Fruit fly (Drosophila melanogaster): ENCODE results near the gene Cog4.

The Cog4 gene

dm6 chr2L:10452296-10452695 lies 36.1 kb downstream of the Cog4 start, which contains the start of gene ppk10:
TSS of gene ppk10 (minus strand) at chr2L:10452396.
- TF ChIP-seq sv (GFP tag; optimal IDR thresholded peaks at IDR 0.05): no peak
- no peak for TF ChIP-seq dsf (GFP tag; optimal IDR thresholded peaks at IDR 0.05; ENCODE audit: borderline replicate concordance)
- no peak for TF ChIP-seq Sp1 (GFP tag; optimal IDR thresholded peaks at IDR 0.05)
- TF ChIP-seq lola (GFP tag; optimal IDR thresholded peaks at IDR 0.05): no peak
- TF ChIP-seq Hr78 (GFP tag; optimal IDR thresholded peaks at IDR 0.05): no peak
- no peak for TF ChIP-seq dmrt93B (GFP tag; optimal IDR thresholded peaks at IDR 0.05)
- TF ChIP-seq fru (GFP tag; optimal IDR thresholded peaks at IDR 0.05): no peak
- no peak for TF ChIP-seq brk (GFP tag; optimal IDR thresholded peaks at IDR 0.05)
- TF ChIP-seq CG32264 (GFP tag; optimal IDR thresholded peaks at IDR 0.05): no peak
- no peak for TF ChIP-seq CrebA (GFP tag; optimal IDR thresholded peaks at IDR 0.05; ENCODE audit: borderline replicate concordance)
- no peak for TF ChIP-seq ey (GFP tag; optimal IDR thresholded peaks at IDR 0.05)
- no peak for TF ChIP-seq usp (GFP tag; optimal IDR thresholded peaks at IDR 0.05)
- TF ChIP-seq rgr (GFP tag; optimal IDR thresholded peaks at IDR 0.05): no peak
- no peak for TF ChIP-seq foxo (GFP tag; optimal IDR thresholded peaks at IDR 0.05)
- no peak for TF ChIP-seq pan (optimal IDR thresholded peaks at IDR 0.05)
- no peak for TF ChIP-seq N (GFP tag; optimal IDR thresholded peaks at IDR 0.05)
- no peak for TF ChIP-seq GATAd (GFP tag; optimal IDR thresholded peaks at IDR 0.05)
- no peak for TF ChIP-seq Mio (GFP tag; optimal IDR thresholded peaks at IDR 0.05)
- no peak for TF ChIP-seq jim (GFP tag; optimal IDR thresholded peaks at IDR 0.05)
- no peak for TF ChIP-seq psq (GFP tag; optimal IDR thresholded peaks at IDR 0.05)

dm6 chr2L:10442048-10442790 lies 46.2 kb downstream of the Cog4 start, which contains the start of gene loh:
TSS of gene loh (plus strand) at chr2L:10442534.
- TF ChIP-seq sv (GFP tag; optimal IDR thresholded peaks at IDR 0.05) (peak; percentile 28), pan (optimal IDR thresholded peaks at IDR 0.05) (no peak)

dm6 chr2L:10439174-10439573 lies 49.2 kb downstream of the Cog4 start, which contains the start of gene Nse4:
TSS of gene Nse4 (plus strand) at chr2L:10439440.
- TF ChIP-seq N (GFP tag; optimal IDR thresholded peaks at IDR 0.05) (peak; percentile 10), CrebA (GFP tag; optimal IDR thresholded peaks at IDR 0.05; ENCODE audit: borderline replicate concordance) (no peak)

dm6 chr2L:10437317-10437716 lies 51.1 kb downstream of the Cog4 start, which contains the start of gene STUB1:
TSS of gene STUB1 (plus strand) at chr2L:10437548.
- TF ChIP-seq Jra (GFP tag; optimal IDR thresholded peaks at IDR 0.05) (peak; percentile 55), Dif (GFP tag; optimal IDR thresholded peaks at IDR 0.05; ENCODE audit: partially characterized antibody) (no peak), Hnf4 (GFP tag; optimal IDR thresholded peaks at IDR 0.05) (peak; percentile 70), Hr83 (GFP tag; optimal IDR thresholded peaks at IDR 0.05; ENCODE audit: poor library complexity, severe bottlenecking) (peak; percentile 59), pan (optimal IDR thresholded peaks at IDR 0.05) (no peak), woc (GFP tag; optimal IDR thresholded peaks at IDR 0.05) (peak; percentile 17), rgr (GFP tag; optimal IDR thresholded peaks at IDR 0.05) (no peak)

- TF ChIP-seq tai (GFP tag; optimal IDR thresholded peaks at IDR 0.05): no peak
- TF ChIP-seq GATAd (GFP tag; optimal IDR thresholded peaks at IDR 0.05): no peak
- TF ChIP-seq N (GFP tag; optimal IDR thresholded peaks at IDR 0.05): no peak
- no peak for TF ChIP-seq CG32264 (GFP tag; optimal IDR thresholded peaks at IDR 0.05)
- TF ChIP-seq CrebA (GFP tag; optimal IDR thresholded peaks at IDR 0.05; ENCODE audit: borderline replicate concordance): no peak
- TF ChIP-seq usp (GFP tag; optimal IDR thresholded peaks at IDR 0.05): no peak
- no peak for TF ChIP-seq ey (GFP tag; optimal IDR thresholded peaks at IDR 0.05)
- no peak for TF ChIP-seq dsf (GFP tag; optimal IDR thresholded peaks at IDR 0.05; ENCODE audit: borderline replicate concordance)
- TF ChIP-seq CG9705 (GFP tag; optimal IDR thresholded peaks at IDR 0.05): no peak
- no peak for TF ChIP-seq Vsx2 (GFP tag; optimal IDR thresholded peaks at IDR 0.05; ENCODE audit: partially characterized antibody)
- no peak for TF ChIP-seq psq (GFP tag; optimal IDR thresholded peaks at IDR 0.05)
- TF ChIP-seq Abd-B (GFP tag; optimal IDR thresholded peaks at IDR 0.05): no peak
- TF ChIP-seq Myc (optimal IDR thresholded peaks at IDR 0.05): no peak
- TF ChIP-seq OdsH (GFP tag; optimal IDR thresholded peaks at IDR 0.05): no peak
- no peak for TF ChIP-seq HLH106 (tag; optimal IDR thresholded peaks at IDR 0.05)
- no peak for TF ChIP-seq Mio (GFP tag; optimal IDR thresholded peaks at IDR 0.05)
- no peak for TF ChIP-seq Jra (GFP tag; optimal IDR thresholded peaks at IDR 0.05)
- TF ChIP-seq rgr (GFP tag; optimal IDR thresholded peaks at IDR 0.05): no peak
- no peak for TF ChIP-seq jim (GFP tag; optimal IDR thresholded peaks at IDR 0.05)
Observed at dm6 chr2L:10435606-10436160, 52.7 kb downstream of the Cog4 start, which contains the start of the genes TBC1D16 and holn1. TSS of gene TBC1D16 (minus strand) at chr2L:10435656. TSS of gene holn1 (plus strand) at chr2L:10435995.
